Worm (Caenorhabditis elegans) whole organism, L4 larva: ENCODE measurements around the gene btb-17.

Experiments
- F26F4.8 ChIP-seq: fragments of 200-800 bp; sonication (Bioruptor generic); conservative IDR thresholded peaks from 2 replicates; pipeline ENCODE4 v1.3.6; 2022; ENCODE audit warnings: missing genetic modification characterization, missing compliant biosample characterization
- F44E2.7 ChIP-seq: fragments of 200-800 bp; sonication (Bioruptor generic); IDR thresholded peaks from 2 replicates; pipeline ENCODE4 v2.1.2; 2022; ENCODE audit warnings: missing genetic modification characterization, missing compliant biosample characterization
- ZK546.5 ChIP-seq, 2 experiments: sonication (generic microtip); optimal IDR thresholded peaks; 2 replicates each; lab custom pipeline; 2017; ENCODE audit warnings: missing biosample characterization in 2 of 2, missing genetic modification characterization in 2 of 2
- aha-1 ChIP-seq: fragments of 150-350 bp; peaks from one replicate; lab custom pipeline; 2014; ENCODE audit warnings: missing biosample characterization, missing genetic modification characterization
- ama-1 ChIP-seq: fragments of 150-350 bp; optimal IDR thresholded peaks from 2 replicates; lab custom pipeline; 2014; ENCODE audit warnings: inconsistent platforms, mixed read lengths
- arid-1 ChIP-seq: fragments of 200-800 bp; sonication (Bioruptor generic); conservative IDR thresholded peaks from 2 replicates; pipeline ENCODE4 v1.3.6; 2022; ENCODE audit warnings: missing genetic modification reagents, missing genetic modification characterization, missing compliant biosample characterization
- ceh-28 ChIP-seq: fragments of 150-350 bp; optimal IDR thresholded peaks from 2 replicates; lab custom pipeline; 2014; ENCODE audit warnings: missing biosample characterization, missing genetic modification reagents, missing genetic modification characterization
- daf-16 ChIP-seq, 3 experiments: sonication (generic microtip); optimal IDR thresholded peaks; 2 replicates each; lab custom pipeline; 2016 to 2017; ENCODE audit warnings: missing genetic modification characterization in 3 of 3, missing genetic modification reagents in 3 of 3, mild to moderate bottlenecking in 2 of 3, missing compliant biosample characterization in 2 of 3, missing biosample characterization in 1 of 3, moderate library complexity in 1 of 3
- daf-8 ChIP-seq: fragments of 200-800 bp; sonication (Bioruptor generic); IDR thresholded peaks from 2 replicates; pipeline ENCODE4 v1.3.6; 2022; ENCODE audit warnings: missing genetic modification characterization, missing compliant biosample characterization
- dpl-1 ChIP-seq: fragments of 150-350 bp; optimal IDR thresholded peaks from 2 replicates; lab custom pipeline; 2014; ENCODE audit warnings: missing biosample characterization, missing genetic modification reagents, missing genetic modification characterization
- hif-1 ChIP-seq, 2 experiments: sonication (generic microtip); optimal IDR thresholded peaks; 2 replicates each; lab custom pipeline; 2016 to 2017; ENCODE audit warnings: missing compliant biosample characterization in 2 of 2, missing genetic modification characterization in 2 of 2, missing genetic modification reagents in 2 of 2, missing genotype in 2 of 2, mild to moderate bottlenecking in 1 of 2
- hlh-11 ChIP-seq: fragments of 200-800 bp; sonication (Bioruptor generic); optimal IDR thresholded peaks from 2 replicates; lab custom pipeline; 2018; ENCODE audit warnings: mild to moderate bottlenecking, missing genetic modification characterization, missing compliant biosample characterization
- jun-1 ChIP-seq: fragments of 150-350 bp; optimal IDR thresholded peaks from 2 replicates; lab custom pipeline; 2014; ENCODE audit warnings: missing biosample characterization, missing genetic modification reagents, missing genetic modification characterization
- lin-15B ChIP-seq: fragments of 150-350 bp; sonication (generic microtip); optimal IDR thresholded peaks from 3 replicates; lab custom pipeline; 2014; ENCODE audit warnings: missing biosample characterization, missing genetic modification characterization
- lir-3 ChIP-seq: sonication (generic microtip); optimal IDR thresholded peaks from 2 replicates; lab custom pipeline; 2016; ENCODE audit warnings: mild to moderate bottlenecking, missing genetic modification characterization, missing compliant biosample characterization
- lsy-2 ChIP-seq, 2 experiments: fragments of 150-350 bp in 1 of 2; sonication (generic microtip) in 1 of 2; optimal IDR thresholded peaks; 2 replicates each; lab custom pipeline; 2014 to 2017; ENCODE audit warnings: missing biosample characterization in 2 of 2, missing genetic modification characterization in 2 of 2
- mdl-1 ChIP-seq, 2 experiments: fragments of 150-350 bp in 1 of 2; sonication (generic microtip) in 1 of 2; optimal IDR thresholded peaks; 2 replicates each; lab custom pipeline; 2014 to 2017; ENCODE audit warnings: missing biosample characterization in 2 of 2, missing genetic modification characterization in 2 of 2
- mes-2 ChIP-seq: sonication (generic microtip); optimal IDR thresholded peaks from 2 replicates; lab custom pipeline; 2016; ENCODE audit warnings: missing genotype, mild to moderate bottlenecking, missing genetic modification characterization, missing compliant biosample characterization; ENCODE audit not compliant: poor library complexity, severe bottlenecking
- mxl-2 ChIP-seq: fragments of 200-800 bp; sonication (Bioruptor generic); conservative IDR thresholded peaks from 2 replicates; pipeline ENCODE4 v1.3.6; 2022; ENCODE audit warnings: missing genetic modification reagents, missing genetic modification characterization, missing compliant biosample characterization
- nhr-10 ChIP-seq: fragments of 150-350 bp; optimal IDR thresholded peaks from 2 replicates; lab custom pipeline; 2014; ENCODE audit warnings: missing biosample characterization, missing genetic modification characterization
- nhr-237 ChIP-seq: sonication (generic microtip); optimal IDR thresholded peaks from 2 replicates; lab custom pipeline; 2017; ENCODE audit warnings: missing biosample characterization, missing genetic modification characterization
- nhr-48 ChIP-seq: sonication (generic microtip); optimal IDR thresholded peaks from 2 replicates; lab custom pipeline; 2016; ENCODE audit warnings: mild to moderate bottlenecking, missing genetic modification characterization, missing compliant biosample characterization
- nhr-76 ChIP-seq: fragments of 150-350 bp; optimal IDR thresholded peaks from 2 replicates; lab custom pipeline; 2014; ENCODE audit warnings: missing biosample characterization, missing genetic modification characterization
- nhr-77 ChIP-seq: fragments of 150-350 bp; optimal IDR thresholded peaks from 2 replicates; lab custom pipeline; 2014; ENCODE audit warnings: missing biosample characterization, missing genetic modification characterization
- pqm-1 ChIP-seq: sonication (generic microtip); optimal IDR thresholded peaks from 2 replicates; lab custom pipeline; 2017; ENCODE audit warnings: missing biosample characterization, missing genetic modification characterization
- skn-1 ChIP-seq: fragments of 150-350 bp; optimal IDR thresholded peaks from 2 replicates; lab custom pipeline; 2014; ENCODE audit warnings: missing biosample characterization, missing genetic modification characterization
- spr-3 ChIP-seq: fragments of 200-800 bp; sonication (Bioruptor generic); optimal IDR thresholded peaks from 2 replicates; lab custom pipeline; 2018; ENCODE audit warnings: mild to moderate bottlenecking, missing genetic modification characterization, missing compliant biosample characterization
- unc-130 ChIP-seq: sonication (generic microtip); optimal IDR thresholded peaks from 2 replicates; lab custom pipeline; 2016; ENCODE audit warnings: missing genetic modification reagents, missing genetic modification characterization, missing compliant biosample characterization
- unc-62 ChIP-seq, 3 experiments: fragments of 150-350 bp in 1 of 3; sonication (generic microtip); optimal IDR thresholded peaks in 2 of 3; peaks in 1 of 3; 1 replicate in 1 of 3; 2 replicates in 2 of 3; lab custom pipeline; 2014 to 2017; ENCODE audit warnings: missing biosample characterization in 3 of 3, missing genetic modification characterization in 3 of 3, missing genetic modification reagents in 3 of 3, missing genotype in 1 of 3
- ztf-11 ChIP-seq: fragments of 150-350 bp; optimal IDR thresholded peaks from 2 replicates; lab custom pipeline; 2014; ENCODE audit warnings: missing biosample characterization, missing genetic modification characterization
- ztf-7 ChIP-seq: fragments of 150-350 bp; optimal IDR thresholded peaks from 2 replicates; lab custom pipeline; 2014; ENCODE audit warnings: missing biosample characterization, missing genetic modification characterization

The btb-17 gene

ce11 chrII:3323179-3323578 lies 28.0 kb downstream of the btb-17 start, which contains the start of gene Y46D2A.2:
Y46D2A.2 (minus strand) TSS chrII:3323279.
- no peak for TF ChIP-seq ZK546.5 (tag; optimal IDR thresholded peaks at IDR 0.05; lab: Kevin White, UChicago)
- no peak for TF ChIP-seq nhr-237 (tag; lab: Kevin White, UChicago)
- TF ChIP-seq, all 104 proteins: peak for 0

ce11 chrII:3327104-3327503 lies 31.9 kb downstream of the btb-17 start, which contains the start of gene Y46D2A.3:
Y46D2A.3 (minus strand) TSS chrII:3327204.
- no peak for TF ChIP-seq nhr-48
- TF ChIP-seq daf-16 (GFP tag; optimal IDR thresholded peaks at IDR 0.05; lab: Kevin White, UChicago): no peak
- TF ChIP-seq daf-16 (tag; optimal IDR thresholded peaks at IDR 0.05; lab: Kevin White, UChicago): no peak
- no peak for TF ChIP-seq mes-2 (tag; lab: Kevin White, UChicago)
- no peak for TF ChIP-seq dpl-1 (GFP tag; lab: Kevin White, UChicago)
- no peak for TF ChIP-seq arid-1 (GFP tag; lab: Robert Waterston, UW)
- no peak for TF ChIP-seq spr-3 (GFP tag; lab: Kevin White, UChicago)
- no peak for TF ChIP-seq nhr-77 (tag; lab: Kevin White, UChicago)
- TF ChIP-seq F26F4.8 (GFP tag; lab: Robert Waterston, UW): no peak
- no peak for TF ChIP-seq F44E2.7 (GFP tag; lab: Robert Waterston, UW)
- TF ChIP-seq pqm-1 (tag; lab: Kevin White, UChicago): no peak
- TF ChIP-seq ztf-11: no peak
- TF ChIP-seq mdl-1 (tag; optimal IDR thresholded peaks at IDR 0.05; lab: Kevin White, UChicago): no peak
- no peak for TF ChIP-seq lin-15B (tag; lab: Kevin White, UChicago)
- TF ChIP-seq ztf-7 (tag; lab: Kevin White, UChicago): no peak
- TF ChIP-seq aha-1 (tag; lab: Kevin White, UChicago): no peak
- TF ChIP-seq nhr-10 (tag; lab: Kevin White, UChicago): no peak
- TF ChIP-seq mxl-2: no peak
- TF ChIP-seq daf-8 (GFP tag; lab: Robert Waterston, UW): no peak

ce11 chrII:3332039-3332438 lies 36.8 kb downstream of the btb-17 start, which contains the start of gene irld-27:
irld-27 (plus strand) TSS chrII:3332339.
- TF ChIP-seq ama-1 (lab: Kevin White, UChicago): no peak
- no peak for TF ChIP-seq hlh-11 (tag; lab: Kevin White, UChicago)
- no peak for TF ChIP-seq aha-1 (tag; lab: Kevin White, UChicago)
- no peak for TF ChIP-seq jun-1
- no peak for TF ChIP-seq ceh-28 (tag; lab: Kevin White, UChicago)
- TF ChIP-seq, all 104 proteins: peak for 0

ce11 chrII:3337039-3337438 lies 41.8 kb downstream of the btb-17 start, which contains the start of gene F14D2.19:
F14D2.19 (minus strand) TSS chrII:3337139.
- no peak for TF ChIP-seq nhr-237 (tag; lab: Kevin White, UChicago)
- no peak for TF ChIP-seq lir-3
- no peak for TF ChIP-seq ceh-28 (tag; lab: Kevin White, UChicago)
- TF ChIP-seq hif-1 (tag; optimal IDR thresholded peaks at IDR 0.05; lab: Kevin White, UChicago): no peak
- no peak for TF ChIP-seq lsy-2 (tag; optimal IDR thresholded peaks at IDR 0.05; lab: Kevin White, UChicago)
- TF ChIP-seq F44E2.7 (GFP tag; lab: Robert Waterston, UW): no peak
- no peak for TF ChIP-seq unc-130 (GFP tag; lab: Kevin White, UChicago)
- TF ChIP-seq skn-1: no peak

- TF ChIP-seq daf-16 (GFP tag; optimal IDR thresholded peaks at IDR 0.05; lab: Kevin White, UChicago) (no peak), daf-16 (tag; optimal IDR thresholded peaks at IDR 0.05; lab: Kevin White, UChicago) (no peak), nhr-76 (no peak), unc-62 (GFP tag; optimal IDR thresholded peaks at IDR 0.05 in 1 of 2; lab: Kevin White, UChicago) (peak in 1 of 2 experiments; percentile 31), unc-62 (tag; optimal IDR thresholded peaks at IDR 0.05; lab: Kevin White, UChicago) (no peak), aha-1 (tag; lab: Kevin White, UChicago) (peak; percentile 79)
- TF ChIP-seq, all 104 proteins: peak for 2
Observed at ce11 chrII:3338556-3338955, 43.4 kb downstream of the btb-17 start, which contains the start of gene F14D2.7. F14D2.7 (minus strand) TSS chrII:3338656.
